Fruit fly (Drosophila melanogaster): ENCODE measurements around the gene Sos.

Sos gene

DNA sequence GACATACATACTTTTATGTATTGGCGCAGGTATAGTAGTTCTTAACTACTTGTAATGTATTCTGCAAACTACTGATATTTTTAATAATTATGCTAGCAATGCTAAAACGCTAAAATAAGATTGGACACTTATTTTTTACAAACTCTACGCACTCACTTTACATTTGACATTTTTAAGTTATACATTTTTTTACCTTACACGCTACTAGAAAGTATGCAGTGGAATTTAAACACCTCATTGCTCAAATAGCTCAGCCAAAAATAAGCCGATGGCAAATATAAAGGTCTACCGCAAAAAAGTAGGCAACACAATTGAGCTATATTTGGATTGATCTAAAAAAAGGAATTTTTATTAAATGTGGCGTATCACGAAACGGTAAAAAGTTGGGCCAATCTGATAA is 28.5 kb downstream of the Sos start (continued):
- no peak for TF ChIP-seq fu2 (GFP tag; optimal IDR thresholded peaks at IDR 0.05)
- no peak for TF ChIP-seq vvl (GFP tag; IDR thresholded peaks at IDR 0.05)
- no peak for TF ChIP-seq aop (GFP tag; IDR thresholded peaks at IDR 0.05)
- no peak for TF ChIP-seq org-1 (GFP tag; optimal IDR thresholded peaks at IDR 0.05)
- TF ChIP-seq klu (GFP tag; IDR thresholded peaks at IDR 0.05): no peak
- no peak for TF ChIP-seq pan (optimal IDR thresholded peaks at IDR 0.05)
- no peak for TF ChIP-seq pan (GFP tag; optimal IDR thresholded peaks at IDR 0.05 in 1 of 2, IDR thresholded peaks at IDR 0.05 in 1 of 2)
- TF ChIP-seq H2.0 (GFP tag; IDR thresholded peaks at IDR 0.05): no peak
- TF ChIP-seq MESR4 (GFP tag; optimal IDR thresholded peaks at IDR 0.05): no peak
- no peak for TF ChIP-seq CG33213 (GFP tag; optimal IDR thresholded peaks at IDR 0.05)
- TF ChIP-seq slou (GFP tag; optimal IDR thresholded peaks at IDR 0.05): no peak
- no peak for TF ChIP-seq nom (GFP tag; optimal IDR thresholded peaks at IDR 0.05)
- TF ChIP-seq jigr1 (GFP tag; IDR thresholded peaks at IDR 0.05): no peak
- no peak for TF ChIP-seq ac (GFP tag; optimal IDR thresholded peaks at IDR 0.05)
- TF ChIP-seq Stat92E (GFP tag; optimal IDR thresholded peaks at IDR 0.05): no peak
- no peak for TF ChIP-seq CG10565 (GFP tag; optimal IDR thresholded peaks at IDR 0.05)
- TF ChIP-seq NFAT (GFP tag; IDR thresholded peaks at IDR 0.05): no peak
- TF ChIP-seq Camta (GFP tag; optimal IDR thresholded peaks at IDR 0.05): no peak
- TF ChIP-seq CkIIα-i1 (GFP tag; IDR thresholded peaks at IDR 0.05): no peak
- peak; percentile 26 for TF ChIP-seq CG17829 (tag; optimal IDR thresholded peaks at IDR 0.05)
- no peak for TF ChIP-seq CG8089 (GFP tag; optimal IDR thresholded peaks at IDR 0.05)
- no peak for TF ChIP-seq H15 (GFP tag; IDR thresholded peaks at IDR 0.05)
- no peak for TF ChIP-seq gro (GFP tag; optimal IDR thresholded peaks at IDR 0.05)
- no peak for TF ChIP-seq Aef1 (GFP tag; IDR thresholded peaks at IDR 0.05)
- TF ChIP-seq her (GFP tag; optimal IDR thresholded peaks at IDR 0.05): no peak
- peak; percentile 59; the same call in 2 of the 3 replicates for TF ChIP-seq knrl (GFP tag; IDR thresholded peaks at IDR 0.05; ENCODE audit: partially characterized antibody)
- no peak for TF ChIP-seq CG17912 (GFP tag; optimal IDR thresholded peaks at IDR 0.05)
- TF ChIP-seq bbx (GFP tag; IDR thresholded peaks at IDR 0.05; ENCODE audit: partially characterized antibody): no peak
- peak; percentile 53; the same call in 1 of the 3 replicates for TF ChIP-seq Opbp (GFP tag; IDR thresholded peaks at IDR 0.05; ENCODE audit: partially characterized antibody)
- no peak for TF ChIP-seq lmd (GFP tag; IDR thresholded peaks at IDR 0.05)
- no peak for TF ChIP-seq sob (GFP tag; IDR thresholded peaks at IDR 0.05)
- no peak for TF ChIP-seq tio (GFP tag; optimal IDR thresholded peaks at IDR 0.05)
- no peak for TF ChIP-seq CG10959 (GFP tag; IDR thresholded peaks at IDR 0.05)
- no peak for TF ChIP-seq sens-2 (GFP tag; IDR thresholded peaks at IDR 0.05)
- TF ChIP-seq slp2 (GFP tag; optimal IDR thresholded peaks at IDR 0.05): no peak
- no peak for TF ChIP-seq CG4707 (GFP tag; optimal IDR thresholded peaks at IDR 0.05)
- no peak for TF ChIP-seq CG8765 (GFP tag; IDR thresholded peaks at IDR 0.05)
- TF ChIP-seq crp (GFP tag; optimal IDR thresholded peaks at IDR 0.05): no peak
- TF ChIP-seq nerfin-1 (tag; optimal IDR thresholded peaks at IDR 0.05): peak; percentile 37
- TF ChIP-seq rib (GFP tag; IDR thresholded peaks at IDR 0.05): no peak
- no peak for TF ChIP-seq gcm (GFP tag; optimal IDR thresholded peaks at IDR 0.05)
- no peak for TF ChIP-seq br (optimal IDR thresholded peaks at IDR 0.05)
- peak; percentile 86 for TF ChIP-seq CTCF (GFP tag; optimal IDR thresholded peaks at IDR 0.05)
- TF ChIP-seq Fer2 (tag; optimal IDR thresholded peaks at IDR 0.05): no peak
- TF ChIP-seq Bgb (GFP tag; IDR thresholded peaks at IDR 0.05; ENCODE audit: partially characterized antibody): 0 out of 2 replicates have a peak, but pooled peaks have one; percentile 17
- no peak for TF ChIP-seq CG12659 (GFP tag; optimal IDR thresholded peaks at IDR 0.05)
- TF ChIP-seq CG10274 (GFP tag; optimal IDR thresholded peaks at IDR 0.05): no peak
- TF ChIP-seq Bdp1 (GFP tag; optimal IDR thresholded peaks at IDR 0.05): no peak
- no peak for TF ChIP-seq CG5180 (GFP tag; optimal IDR thresholded peaks at IDR 0.05)
- TF ChIP-seq CG30431 (GFP tag; optimal IDR thresholded peaks at IDR 0.05): no peak
- TF ChIP-seq CG11093 (GFP tag; IDR thresholded peaks at IDR 0.05): no peak
- TF ChIP-seq CG3838 (GFP tag; optimal IDR thresholded peaks at IDR 0.05): no peak
- TF ChIP-seq Eip74EF (GFP tag; optimal IDR thresholded peaks at IDR 0.05): no peak
